Worm (Caenorhabditis elegans): ENCODE measurements around the gene C16C8.22.

DNA sequence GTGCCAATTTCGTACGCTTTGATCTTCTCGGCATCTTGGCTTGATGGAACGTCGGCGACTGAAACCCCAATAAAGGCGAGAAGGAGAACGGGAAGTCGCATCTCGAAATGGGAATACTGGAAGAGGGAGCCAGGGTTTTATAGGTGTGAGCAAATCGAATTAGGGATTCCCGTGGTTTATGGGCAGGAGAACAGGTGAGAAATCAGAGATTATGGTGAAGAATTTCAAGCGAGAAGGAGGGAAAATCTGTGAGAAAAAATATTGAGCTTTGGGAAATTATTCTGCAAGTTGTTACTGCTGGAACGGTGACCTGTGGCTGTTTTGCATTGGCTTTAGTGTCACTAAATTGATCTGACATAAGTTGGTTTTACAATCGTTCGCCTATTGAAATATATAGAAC, 28.5 kb upstream of the C16C8.22 start, which contains the start of gene Y49F6B.13:
- TF ChIP-seq ztf-29 (GFP tag; IDR thresholded peaks at IDR 0.05) (no peak), klf-2 (GFP tag; conservative IDR thresholded peaks at IDR 0.05) (no peak), T22C8.4 (GFP tag; IDR thresholded peaks at IDR 0.05) (no peak), ref-1 (GFP tag; conservative IDR thresholded peaks at IDR 0.05) (no peak), flt-1 (GFP tag; IDR thresholded peaks at IDR 0.05) (no peak), ztf-23 (GFP tag; IDR thresholded peaks at IDR 0.05) (no peak)
